Worm (Caenorhabditis elegans) whole organism, mixed stage, embryonic: ENCODE results near the gene F46C8.1.

Experiments
- M03D4.4 ChIP-seq: sonication (generic microtip); optimal IDR thresholded peaks from 2 replicates; lab custom pipeline; 2017; ENCODE audit warnings: mild to moderate bottlenecking, missing genetic modification characterization, missing compliant biosample characterization
- bed-3 ChIP-seq: fragments of 200-800 bp; sonication (Bioruptor generic); optimal IDR thresholded peaks from 3 replicates; lab custom pipeline; 2018; ENCODE audit warnings: mild to moderate bottlenecking, missing genetic modification characterization, moderate library complexity, missing compliant biosample characterization
- blmp-1 ChIP-seq: fragments of 150-350 bp; optimal IDR thresholded peaks from 2 replicates; lab custom pipeline; 2014; ENCODE audit warnings: missing biosample characterization, missing genetic modification characterization
- ceh-43 ChIP-seq: fragments of 200-800 bp; sonication (Bioruptor generic); optimal IDR thresholded peaks from 2 replicates; lab custom pipeline; 2018; ENCODE audit warnings: mild to moderate bottlenecking, missing genetic modification characterization, moderate library complexity, missing compliant biosample characterization
- ceh-83 ChIP-seq: fragments of 200-800 bp; sonication (Bioruptor generic); optimal IDR thresholded peaks from 2 replicates; lab custom pipeline; 2018; ENCODE audit warnings: mild to moderate bottlenecking, missing genetic modification characterization, missing compliant biosample characterization
- cnd-1 ChIP-seq: fragments of 200-800 bp; sonication (Bioruptor generic); optimal IDR thresholded peaks from 2 replicates; lab custom pipeline; 2018; ENCODE audit warnings: mild to moderate bottlenecking, missing genetic modification characterization, missing compliant biosample characterization
- drap-1 ChIP-seq: fragments of 200-800 bp; sonication (Bioruptor generic); optimal IDR thresholded peaks from 3 replicates; lab custom pipeline; 2018; ENCODE audit warnings: mild to moderate bottlenecking, missing genetic modification characterization, missing compliant biosample characterization
- flh-1 ChIP-seq: fragments of 200-800 bp; sonication (Bioruptor generic); optimal IDR thresholded peaks from 2 replicates; lab custom pipeline; 2018; ENCODE audit warnings: mild to moderate bottlenecking, missing genetic modification characterization, moderate library complexity, missing compliant biosample characterization
- ham-2 ChIP-seq: fragments of 200-800 bp; sonication (Bioruptor generic); optimal IDR thresholded peaks from 2 replicates; lab custom pipeline; 2018; ENCODE audit warnings: mild to moderate bottlenecking, missing genetic modification characterization, missing compliant biosample characterization
- hlh-1 ChIP-seq: fragments of 150-350 bp; optimal IDR thresholded peaks from 2 replicates; lab custom pipeline; 2014; ENCODE audit warnings: missing biosample characterization, missing genetic modification reagents, missing genetic modification characterization
- lin-13 ChIP-seq: fragments of 150-350 bp; optimal IDR thresholded peaks from 2 replicates; lab custom pipeline; 2014; ENCODE audit warnings: missing biosample characterization, missing genetic modification characterization
- lsy-2 ChIP-seq: fragments of 150-350 bp; optimal IDR thresholded peaks from 2 replicates; lab custom pipeline; 2014; ENCODE audit warnings: missing biosample characterization, missing genetic modification characterization
- mab-5 ChIP-seq: fragments of 150-350 bp; optimal IDR thresholded peaks from 2 replicates; lab custom pipeline; 2014; ENCODE audit warnings: missing biosample characterization, missing genetic modification characterization
- mep-1 ChIP-seq: fragments of 150-350 bp; optimal IDR thresholded peaks from 2 replicates; lab custom pipeline; 2017; ENCODE audit warnings: missing biosample characterization, missing genetic modification reagents, missing genetic modification characterization, inconsistent platforms
- nhr-12 ChIP-seq: fragments of 150-350 bp; optimal IDR thresholded peaks from 2 replicates; lab custom pipeline; 2014; ENCODE audit warnings: missing biosample characterization, missing genetic modification characterization
- nhr-237 ChIP-seq: fragments of 150-350 bp; optimal IDR thresholded peaks from 2 replicates; lab custom pipeline; 2014; ENCODE audit warnings: missing biosample characterization, missing genetic modification characterization
- sem-2 ChIP-seq: fragments of 200-800 bp; sonication (Bioruptor generic); optimal IDR thresholded peaks from 2 replicates; lab custom pipeline; 2018; ENCODE audit warnings: mild to moderate bottlenecking, missing genetic modification characterization, missing compliant biosample characterization
- unc-120 ChIP-seq: sonication (generic microtip); optimal IDR thresholded peaks from 2 replicates; lab custom pipeline; 2017; ENCODE audit warnings: missing genetic modification characterization, missing compliant biosample characterization; ENCODE audit not compliant: poor library complexity, severe bottlenecking

F46C8.1 gene

ce11 chrX:7596627-7597026 lies 48.4 kb downstream of the F46C8.1 start, which contains the start of gene C44E12.1:
TSS of gene C44E12.1 (plus strand) at chrX:7596927.
- no peak for TF ChIP-seq hlh-1 (tag; lab: Kevin White, UChicago)
- no peak for TF ChIP-seq cnd-1 (tag; lab: Kevin White, UChicago)
- no peak for TF ChIP-seq bed-3 (GFP tag; lab: Kevin White, UChicago)
- no peak for TF ChIP-seq ceh-43 (GFP tag; lab: Kevin White, UChicago)
- no peak for TF ChIP-seq nhr-237 (tag; lab: Kevin White, UChicago)
- no peak for TF ChIP-seq unc-120
- no peak for TF ChIP-seq ceh-83 (GFP tag; lab: Kevin White, UChicago)
- no peak for TF ChIP-seq mep-1
- TF ChIP-seq flh-1: no peak
- no peak for TF ChIP-seq ham-2
- TF ChIP-seq lsy-2 (tag; lab: Kevin White, UChicago): no peak
- no peak for TF ChIP-seq nhr-12 (tag; lab: Kevin White, UChicago)
- no peak for TF ChIP-seq sem-2
- no peak for TF ChIP-seq blmp-1 (tag; lab: Kevin White, UChicago)
- TF ChIP-seq mab-5 (tag; lab: Kevin White, UChicago): no peak
- no peak for TF ChIP-seq lin-13 (tag; lab: Kevin White, UChicago)
- no peak for TF ChIP-seq drap-1 (GFP tag; lab: Kevin White, UChicago)
- TF ChIP-seq M03D4.4 (tag; lab: Kevin White, UChicago): no peak
